Worm (Caenorhabditis elegans) whole organism, L4/young adult: ENCODE measurements around the gene F39F10.2.

ENCODE experiments used
- W03F9.2 ChIP-seq: fragments of 150-350 bp; optimal IDR thresholded peaks from 2 replicates; lab custom pipeline; 2014; ENCODE audit warnings: missing biosample characterization, missing genetic modification characterization
- him-1 ChIP-seq: sonication (generic microtip); optimal IDR thresholded peaks from 2 replicates; lab custom pipeline; 2016; ENCODE audit warnings: missing genotype, missing genetic modification reagents, missing genetic modification characterization, missing compliant biosample characterization

ce11 chrX:16844924-16845323 is 49.8 kb upstream of the F39F10.2 start, which contains the start of gene F41G4.8:
- no peak for TF ChIP-seq him-1 (tag; lab: Kevin White, UChicago)
- no peak for TF ChIP-seq W03F9.2 (tag; lab: Kevin White, UChicago)
